Worm (Caenorhabditis elegans) whole organism, L2 larva: ENCODE data around the gene wdr-5.2.
A peak's percentile ranks its signal among the peaks of the same experiment; 100 is the strongest.

Experiments
- C34F6.9 ChIP-seq: fragments of 150-350 bp; optimal IDR thresholded peaks from 2 replicates; lab custom pipeline; 2014; ENCODE audit warnings: missing biosample characterization, missing genetic modification characterization
- F13H6.1 ChIP-seq: sonication (generic microtip); optimal IDR thresholded peaks from 2 replicates; lab custom pipeline; 2016; ENCODE audit warnings: missing genetic modification characterization, missing compliant biosample characterization
- R02D3.7 ChIP-seq: fragments of 150-350 bp; optimal IDR thresholded peaks from 2 replicates; lab custom pipeline; 2014; ENCODE audit warnings: missing biosample characterization, missing genetic modification characterization
- Y55F3AM.14 ChIP-seq: fragments of 200-800 bp; sonication (Bioruptor generic); optimal IDR thresholded peaks from 2 replicates; lab custom pipeline; 2018; ENCODE audit warnings: mild to moderate bottlenecking, missing genetic modification characterization, missing compliant biosample characterization
- ZK546.5 ChIP-seq: sonication (generic microtip); optimal IDR thresholded peaks from 2 replicates; lab custom pipeline; 2017; ENCODE audit warnings: missing biosample characterization, missing genetic modification characterization
- alr-1 ChIP-seq: fragments of 150-350 bp; optimal IDR thresholded peaks from 2 replicates; lab custom pipeline; 2014; ENCODE audit warnings: missing biosample characterization, missing genetic modification characterization
- aly-2 ChIP-seq: fragments of 150-350 bp; optimal IDR thresholded peaks from 2 replicates; lab custom pipeline; 2014; ENCODE audit warnings: missing biosample characterization, missing genetic modification characterization
- ama-1 ChIP-seq: fragments of 150-350 bp; optimal IDR thresholded peaks from 2 replicates; lab custom pipeline; 2018; ENCODE audit warnings: inconsistent platforms
- blmp-1 ChIP-seq: sonication (generic microtip); optimal IDR thresholded peaks from 2 replicates; lab custom pipeline; 2017; ENCODE audit warnings: missing genetic modification characterization, mild to moderate bottlenecking, missing compliant biosample characterization, antibody characterized with exemption, moderate library complexity; ENCODE audit not compliant: insufficient read depth
- ceh-16 ChIP-seq: fragments of 150-350 bp; optimal IDR thresholded peaks from 2 replicates; lab custom pipeline; 2014; ENCODE audit warnings: missing biosample characterization, missing genetic modification characterization
- ceh-82 ChIP-seq: fragments of 150-350 bp; optimal IDR thresholded peaks from 2 replicates; lab custom pipeline; 2014; ENCODE audit warnings: missing biosample characterization, missing genetic modification characterization
- crh-2 ChIP-seq: sonication (generic microtip); optimal IDR thresholded peaks from 2 replicates; lab custom pipeline; 2017; ENCODE audit warnings: missing biosample characterization, missing genetic modification characterization
- dmd-4 ChIP-seq: sonication (generic microtip); optimal IDR thresholded peaks from 2 replicates; lab custom pipeline; 2017; ENCODE audit warnings: missing biosample characterization, missing genetic modification characterization
- egl-27 ChIP-seq: sonication (generic microtip); optimal IDR thresholded peaks from 3 replicates; lab custom pipeline; 2017; ENCODE audit warnings: missing biosample characterization, missing genetic modification reagents, missing genetic modification characterization
- elt-1 ChIP-seq: fragments of 150-350 bp; optimal IDR thresholded peaks from 2 replicates; lab custom pipeline; 2014; ENCODE audit warnings: missing biosample characterization, missing genetic modification characterization
- elt-3 ChIP-seq: sonication (generic microtip); optimal IDR thresholded peaks from 2 replicates; lab custom pipeline; 2017; ENCODE audit warnings: missing biosample characterization, missing genetic modification characterization
- fos-1 ChIP-seq: fragments of 150-350 bp; optimal IDR thresholded peaks from 2 replicates; lab custom pipeline; 2014; ENCODE audit warnings: missing biosample characterization, missing genetic modification characterization
- gmeb-1 ChIP-seq: fragments of 150-350 bp; optimal IDR thresholded peaks from 2 replicates; lab custom pipeline; 2014; ENCODE audit warnings: missing biosample characterization, missing genetic modification characterization
- lin-11 ChIP-seq: fragments of 150-350 bp; sonication (generic microtip); optimal IDR thresholded peaks from 2 replicates; lab custom pipeline; 2014; ENCODE audit warnings: missing biosample characterization, missing genetic modification characterization, inconsistent platforms, mixed read lengths
- lin-13 ChIP-seq: fragments of 150-350 bp; optimal IDR thresholded peaks from 2 replicates; lab custom pipeline; 2014; ENCODE audit warnings: missing biosample characterization, missing genetic modification reagents, missing genetic modification characterization
- lin-39 ChIP-seq: fragments of 150-350 bp; optimal IDR thresholded peaks from 2 replicates; lab custom pipeline; 2014; ENCODE audit warnings: missing biosample characterization, missing genetic modification reagents, missing genetic modification characterization
- lsy-2 ChIP-seq, 2 experiments: fragments of 150-350 bp in 1 of 2; sonication (generic microtip) in 1 of 2; optimal IDR thresholded peaks; 2 replicates each; lab custom pipeline; 2014 to 2017; ENCODE audit warnings: missing biosample characterization in 2 of 2, missing genetic modification characterization in 2 of 2
- mab-5 ChIP-seq: fragments of 150-350 bp; optimal IDR thresholded peaks from 2 replicates; lab custom pipeline; 2014; ENCODE audit warnings: missing biosample characterization, missing genetic modification characterization
- mbf-1 ChIP-seq: sonication (generic microtip); optimal IDR thresholded peaks from 2 replicates; lab custom pipeline; 2017; ENCODE audit warnings: missing biosample characterization, missing genetic modification characterization
- mdl-1 ChIP-seq, 2 experiments: fragments of 150-350 bp in 1 of 2; sonication (generic microtip) in 1 of 2; optimal IDR thresholded peaks; 2 replicates each; lab custom pipeline; 2017; ENCODE audit warnings: missing biosample characterization in 2 of 2, missing genetic modification characterization in 2 of 2
- nhr-10 ChIP-seq: sonication (generic microtip); optimal IDR thresholded peaks from 2 replicates; lab custom pipeline; 2017; ENCODE audit warnings: missing biosample characterization, missing genetic modification characterization
- nhr-11 ChIP-seq: fragments of 150-350 bp; optimal IDR thresholded peaks from 2 replicates; lab custom pipeline; 2014; ENCODE audit warnings: missing biosample characterization, missing genetic modification characterization
- nhr-12 ChIP-seq: fragments of 150-350 bp; optimal IDR thresholded peaks from 2 replicates; lab custom pipeline; 2014; ENCODE audit warnings: missing biosample characterization, missing genetic modification characterization
- nhr-129 ChIP-seq: fragments of 150-350 bp; optimal IDR thresholded peaks from 2 replicates; lab custom pipeline; 2014; ENCODE audit warnings: missing biosample characterization, missing genetic modification characterization
- nhr-21 ChIP-seq: fragments of 150-350 bp; optimal IDR thresholded peaks from 2 replicates; lab custom pipeline; 2014; ENCODE audit warnings: missing biosample characterization, missing genetic modification characterization
- nhr-23 ChIP-seq: fragments of 150-350 bp; optimal IDR thresholded peaks from 2 replicates; lab custom pipeline; 2014; ENCODE audit warnings: missing biosample characterization, missing genetic modification reagents, missing genetic modification characterization
- nhr-237 ChIP-seq: fragments of 150-350 bp; optimal IDR thresholded peaks from 2 replicates; lab custom pipeline; 2014; ENCODE audit warnings: missing biosample characterization, missing genetic modification characterization
- nhr-25 ChIP-seq: fragments of 150-350 bp; sonication (generic microtip); optimal IDR thresholded peaks from 3 replicates; lab custom pipeline; 2014; ENCODE audit warnings: missing biosample characterization, missing genetic modification characterization
- nhr-6 ChIP-seq: fragments of 150-350 bp; optimal IDR thresholded peaks from 2 replicates; lab custom pipeline; 2014; ENCODE audit warnings: missing biosample characterization, missing genetic modification characterization
- nhr-77 ChIP-seq: fragments of 150-350 bp; optimal IDR thresholded peaks from 2 replicates; lab custom pipeline; 2014; ENCODE audit warnings: missing biosample characterization, missing genetic modification characterization
- peb-1 ChIP-seq: fragments of 150-350 bp; optimal IDR thresholded peaks from 2 replicates; lab custom pipeline; 2014; ENCODE audit warnings: missing biosample characterization, missing genetic modification characterization
- sem-4 ChIP-seq: fragments of 150-350 bp; optimal IDR thresholded peaks from 2 replicates; lab custom pipeline; 2014; ENCODE audit warnings: missing biosample characterization, missing genetic modification reagents, missing genetic modification characterization
- skn-1 ChIP-seq: sonication (generic microtip); optimal IDR thresholded peaks from 2 replicates; lab custom pipeline; 2017; ENCODE audit warnings: missing biosample characterization, missing genetic modification characterization
- sma-3 ChIP-seq: sonication (generic microtip); optimal IDR thresholded peaks from 2 replicates; lab custom pipeline; 2016; ENCODE audit warnings: missing genetic modification reagents, missing genetic modification characterization, missing compliant biosample characterization
- sma-9 ChIP-seq, 2 experiments: fragments of 150-350 bp in 1 of 2; sonication (generic microtip) in 1 of 2; optimal IDR thresholded peaks; 2 replicates each; lab custom pipeline; 2014 to 2016; ENCODE audit warnings: missing genetic modification characterization in 2 of 2, mild to moderate bottlenecking in 1 of 2, missing biosample characterization in 1 of 2, missing compliant biosample characterization in 1 of 2, missing genetic modification reagents in 1 of 2, moderate library complexity in 1 of 2
- snpc-4 ChIP-seq: fragments of 150-350 bp; optimal IDR thresholded peaks from 2 replicates; lab custom pipeline; 2014; ENCODE audit warnings: missing biosample characterization, missing genetic modification characterization
- unc-39 ChIP-seq: fragments of 150-350 bp; optimal IDR thresholded peaks from 2 replicates; lab custom pipeline; 2014; ENCODE audit warnings: missing biosample characterization, missing genetic modification characterization
- unc-55 ChIP-seq: fragments of 150-350 bp; sonication (generic microtip); optimal IDR thresholded peaks from 3 replicates; lab custom pipeline; 2014; ENCODE audit warnings: missing biosample characterization, missing genetic modification reagents, missing genetic modification characterization
- unc-62 ChIP-seq: fragments of 150-350 bp; optimal IDR thresholded peaks from 2 replicates; lab custom pipeline; 2014; ENCODE audit warnings: missing biosample characterization, missing genetic modification reagents, missing genetic modification characterization
- zag-1 ChIP-seq: fragments of 150-350 bp; optimal IDR thresholded peaks from 2 replicates; lab custom pipeline; 2014; ENCODE audit warnings: missing biosample characterization, missing genetic modification characterization
- ztf-1 ChIP-seq: fragments of 200-800 bp; sonication (Bioruptor generic); conservative IDR thresholded peaks from 2 replicates; pipeline ENCODE4 v1.3.6; 2022; ENCODE audit warnings: missing genetic modification characterization, missing compliant biosample characterization
- ztf-11 ChIP-seq: sonication (generic microtip); optimal IDR thresholded peaks from 2 replicates; lab custom pipeline; 2017; ENCODE audit warnings: missing biosample characterization, missing genetic modification characterization
- ztf-4 ChIP-seq: fragments of 150-350 bp; optimal IDR thresholded peaks from 2 replicates; lab custom pipeline; 2014; ENCODE audit warnings: missing biosample characterization, missing genetic modification characterization

The wdr-5.2 gene

ce11 chrX:14311583-14311982 lies 38.3 kb upstream of the wdr-5.2 start, which contains the start of gene mgrn-1:
mgrn-1 (minus strand) TSS chrX:14311683.
- TF ChIP-seq nhr-12 (tag; lab: Kevin White, UChicago): no peak
- TF ChIP-seq ama-1 (lab: Kevin White, UChicago): no peak
- TF ChIP-seq skn-1 (tag; lab: Kevin White, UChicago): no peak
- no peak for TF ChIP-seq nhr-6
- TF ChIP-seq ceh-82 (tag; lab: Kevin White, UChicago): no peak
- TF ChIP-seq nhr-237: no peak
- TF ChIP-seq lin-11: no peak
- TF ChIP-seq C34F6.9 (tag; lab: Kevin White, UChicago): no peak
- no peak for TF ChIP-seq sem-4 (tag; lab: Kevin White, UChicago)
- TF ChIP-seq mbf-1 (tag; lab: Kevin White, UChicago): no peak
- TF ChIP-seq elt-3 (tag; lab: Kevin White, UChicago): no peak
- no peak for TF ChIP-seq aly-2
- no peak for TF ChIP-seq F13H6.1 (tag; lab: Kevin White, UChicago)
- TF ChIP-seq mdl-1 (tag; optimal IDR thresholded peaks at IDR 0.05; lab: Kevin White, UChicago): no peak
- TF ChIP-seq nhr-21 (tag; lab: Kevin White, UChicago): no peak
- no peak for TF ChIP-seq nhr-129 (tag; lab: Kevin White, UChicago)
- no peak for TF ChIP-seq unc-62
- TF ChIP-seq zag-1 (tag; lab: Kevin White, UChicago): no peak

- TF ChIP-seq mdl-1 (tag; optimal IDR thresholded peaks at IDR 0.05; lab: Kevin White, UChicago) (peak; percentile 35 to 42), nhr-10 (tag; lab: Kevin White, UChicago) (no peak), nhr-11 (no peak), nhr-12 (tag; lab: Kevin White, UChicago) (no peak), sma-9 (GFP tag; optimal IDR thresholded peaks at IDR 0.05; lab: Kevin White, UChicago) (peak; percentile 86), sma-9 (tag; optimal IDR thresholded peaks at IDR 0.05; lab: Kevin White, UChicago) (no peak), nhr-6 (peak; percentile 70), ama-1 (lab: Kevin White, UChicago) (no peak), nhr-25 (tag; lab: Kevin White, UChicago) (peak; percentile 77), ceh-16 (tag; lab: Kevin White, UChicago) (peak; percentile 70), egl-27 (tag; lab: Kevin White, UChicago) (peak; percentile 58), lsy-2 (tag; optimal IDR thresholded peaks at IDR 0.05; lab: Kevin White, UChicago) (peak; percentile 76 to 95), R02D3.7 (tag; lab: Kevin White, UChicago) (no peak), mbf-1 (tag; lab: Kevin White, UChicago) (no peak), ceh-82 (tag; lab: Kevin White, UChicago) (peak; percentile 35), nhr-77 (tag; lab: Kevin White, UChicago) (no peak), unc-55 (GFP tag; lab: Kevin White, UChicago) (peak; percentile 81), C34F6.9 (tag; lab: Kevin White, UChicago) (peak; percentile 82), ztf-1 (GFP tag; lab: Robert Waterston, UW) (no peak), lin-13 (GFP tag; lab: Kevin White, UChicago) (peak; percentile 95), Y55F3AM.14 (GFP tag; lab: Kevin White, UChicago) (no peak), fos-1 (tag; lab: Kevin White, UChicago) (peak; percentile 89), ZK546.5 (no peak), unc-62 (no peak), zag-1 (tag; lab: Kevin White, UChicago) (peak; percentile 49), peb-1 (no peak), lin-11 (peak; percentile 58), F13H6.1 (tag; lab: Kevin White, UChicago) (peak; percentile 86), alr-1 (tag; lab: Kevin White, UChicago) (no peak), elt-1 (tag; lab: Kevin White, UChicago) (no peak), unc-39 (tag; lab: Kevin White, UChicago) (no peak), crh-2 (tag; lab: Kevin White, UChicago) (peak; percentile 55), dmd-4 (tag; lab: Kevin White, UChicago) (no peak), gmeb-1 (peak; percentile 42), snpc-4 (tag; lab: Kevin White, UChicago) (peak; percentile 69), mab-5 (tag; lab: Kevin White, UChicago) (peak; percentile 6), elt-3 (tag; lab: Kevin White, UChicago) (no peak), nhr-23 (tag; lab: Kevin White, UChicago) (no peak), nhr-21 (tag; lab: Kevin White, UChicago) (peak; percentile 69), nhr-237 (no peak), sem-4 (tag; lab: Kevin White, UChicago) (peak; percentile 78), lin-39 (no peak), ztf-4 (tag; lab: Kevin White, UChicago) (peak; percentile 48), sma-3 (GFP tag; lab: Kevin White, UChicago) (peak; percentile 54), blmp-1 (tag; lab: Kevin White, UChicago) (peak; percentile 22), aly-2 (no peak), ztf-11 (no peak), nhr-129 (tag; lab: Kevin White, UChicago) (peak; percentile 82), skn-1 (tag; lab: Kevin White, UChicago) (peak; percentile 59)
Observed at ce11 chrX:14312416-14312815, 37.5 kb upstream of the wdr-5.2 start.
